Worm (Caenorhabditis elegans): Measurements from ENCODE around the gene pole-2.

DNA sequence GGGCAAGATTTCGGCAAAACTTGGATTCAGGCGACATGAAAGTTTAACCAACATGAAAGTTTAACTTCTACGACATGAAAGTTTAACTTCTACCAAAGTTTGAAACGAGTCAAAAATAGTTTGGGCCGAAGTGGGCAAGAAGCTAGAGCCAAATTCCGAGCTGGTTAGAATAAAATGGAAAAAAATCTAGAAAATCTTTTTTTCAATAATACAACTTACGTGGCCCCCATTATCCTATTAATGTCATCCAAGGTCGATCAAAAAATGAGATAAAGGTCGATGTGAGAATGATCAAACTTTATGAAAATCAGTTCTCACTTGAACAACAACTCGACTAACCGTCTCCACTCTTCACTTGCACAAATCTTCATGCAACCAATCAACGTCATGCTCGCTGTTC, 9.1 kb downstream of the pole-2 start, which contains the start of gene F08B4.8:
- TF ChIP-seq unc-62 (GFP tag; optimal IDR thresholded peaks at IDR 0.05) (no peak), nhr-21 (tag; optimal IDR thresholded peaks at IDR 0.05) (no peak), ZK546.5 (tag; optimal IDR thresholded peaks at IDR 0.05) (no peak), skn-1 (tag; optimal IDR thresholded peaks at IDR 0.05) (no peak), blmp-1 (tag; optimal IDR thresholded peaks at IDR 0.05; ENCODE audit: insufficient read depth) (no peak), crh-2 (tag; optimal IDR thresholded peaks at IDR 0.05) (no peak), R02D3.7 (tag; optimal IDR thresholded peaks at IDR 0.05) (no peak), egl-27 (tag; optimal IDR thresholded peaks at IDR 0.05) (no peak), snpc-4 (tag; optimal IDR thresholded peaks at IDR 0.05) (no peak), gmeb-1 (tag; optimal IDR thresholded peaks at IDR 0.05) (no peak), nhr-77 (tag; optimal IDR thresholded peaks at IDR 0.05) (no peak), elt-3 (tag; optimal IDR thresholded peaks at IDR 0.05) (no peak), ceh-82 (tag; optimal IDR thresholded peaks at IDR 0.05) (no peak), C34F6.9 (tag; optimal IDR thresholded peaks at IDR 0.05) (no peak)
